Fruit fly (Drosophila melanogaster): ENCODE data around the gene out.

Gene out

DNA sequence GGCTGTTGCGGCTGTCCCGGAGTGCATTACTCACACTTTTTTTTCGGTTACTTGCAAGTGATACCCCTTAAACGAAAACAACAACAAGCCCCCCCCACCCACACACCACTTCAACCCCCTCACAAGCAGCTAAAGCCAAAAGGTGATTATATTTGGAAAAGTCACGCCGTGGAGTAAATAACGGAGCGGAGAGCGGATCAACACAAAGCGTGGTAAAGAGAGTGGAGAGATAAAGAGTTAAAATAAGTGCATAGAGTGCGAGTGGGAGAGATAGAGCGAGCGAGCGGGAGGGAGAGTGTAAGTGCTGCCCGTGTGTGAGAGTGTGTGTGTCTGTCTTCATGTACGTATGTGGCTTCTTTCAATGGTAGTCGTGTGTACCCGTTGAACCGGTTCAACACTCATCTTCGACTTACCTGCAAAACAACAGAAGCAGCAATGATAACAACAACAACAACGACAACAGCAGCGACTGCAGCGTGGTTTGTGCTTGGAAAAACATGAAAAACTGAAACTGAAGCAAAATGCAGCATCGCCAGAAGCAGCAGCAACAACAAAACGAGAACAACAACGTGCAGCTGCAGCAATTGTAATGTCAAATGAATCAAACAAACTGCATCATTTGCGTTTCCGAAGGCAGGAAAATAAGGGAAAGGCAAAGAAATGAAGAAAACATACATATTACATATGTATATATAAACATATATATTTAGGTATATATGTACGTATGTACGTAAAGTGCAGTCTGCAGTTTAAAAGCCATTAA lies 31.7 kb upstream of the out start (continued):
- TF ChIP-seq CG33557 (GFP tag; optimal IDR thresholded peaks at IDR 0.05) = peak; percentile 30
- no peak for TF ChIP-seq CG7556 (GFP tag; optimal IDR thresholded peaks at IDR 0.05)
- 0 out of 2 replicates have a peak, but pooled peaks have one; percentile 11 for TF ChIP-seq Scr (GFP tag; IDR thresholded peaks at IDR 0.05; ENCODE audit: partially characterized antibody)
- TF ChIP-seq bab2 (GFP tag; optimal IDR thresholded peaks at IDR 0.05) = no peak
- TF ChIP-seq sob (GFP tag; IDR thresholded peaks at IDR 0.05) = no peak
- TF ChIP-seq HmgZ (tag; optimal IDR thresholded peaks at IDR 0.05) = no peak
- no peak for TF ChIP-seq bowl (GFP tag; IDR thresholded peaks at IDR 0.05)
- no peak for TF ChIP-seq Ada2b (GFP tag; IDR thresholded peaks at IDR 0.05)
- peak; percentile 5; the same call in 1 of the 3 replicates for TF ChIP-seq z (GFP tag; IDR thresholded peaks at IDR 0.05)
- TF ChIP-seq CG17328 (GFP tag; IDR thresholded peaks at IDR 0.05) = no peak
- TF ChIP-seq CG11504 (tag; optimal IDR thresholded peaks at IDR 0.05) = no peak
- TF ChIP-seq CG12942 (GFP tag; optimal IDR thresholded peaks at IDR 0.05) = no peak
- no peak for TF ChIP-seq CG18262 (tag; optimal IDR thresholded peaks at IDR 0.05)
- no peak for TF ChIP-seq E2f1 (GFP tag; IDR thresholded peaks at IDR 0.05)
- TF ChIP-seq CG10274 (GFP tag; optimal IDR thresholded peaks at IDR 0.05) = no peak
- peak; percentile 15 for TF ChIP-seq CG7745 (tag; optimal IDR thresholded peaks at IDR 0.05)
- TF ChIP-seq CG30020 (tag; optimal IDR thresholded peaks at IDR 0.05) = no peak
- 0 out of 2 replicates have a peak, but pooled peaks have one; percentile 6 for TF ChIP-seq CG11696 (GFP tag; IDR thresholded peaks at IDR 0.05)
- no peak for TF ChIP-seq abd-A (tag; optimal IDR thresholded peaks at IDR 0.05)
- TF ChIP-seq klu (GFP tag; IDR thresholded peaks at IDR 0.05) = no peak
- peak; percentile 49 for TF ChIP-seq CG10543 (GFP tag; optimal IDR thresholded peaks at IDR 0.05)
- no peak for TF ChIP-seq CG18619 (GFP tag; optimal IDR thresholded peaks at IDR 0.05)
- TF ChIP-seq kah (GFP tag; optimal IDR thresholded peaks at IDR 0.05) = no peak
- no peak for TF ChIP-seq CG6765 (GFP tag; optimal IDR thresholded peaks at IDR 0.05)
- TF ChIP-seq CG1647 (GFP tag; optimal IDR thresholded peaks at IDR 0.05) = no peak

DNA sequence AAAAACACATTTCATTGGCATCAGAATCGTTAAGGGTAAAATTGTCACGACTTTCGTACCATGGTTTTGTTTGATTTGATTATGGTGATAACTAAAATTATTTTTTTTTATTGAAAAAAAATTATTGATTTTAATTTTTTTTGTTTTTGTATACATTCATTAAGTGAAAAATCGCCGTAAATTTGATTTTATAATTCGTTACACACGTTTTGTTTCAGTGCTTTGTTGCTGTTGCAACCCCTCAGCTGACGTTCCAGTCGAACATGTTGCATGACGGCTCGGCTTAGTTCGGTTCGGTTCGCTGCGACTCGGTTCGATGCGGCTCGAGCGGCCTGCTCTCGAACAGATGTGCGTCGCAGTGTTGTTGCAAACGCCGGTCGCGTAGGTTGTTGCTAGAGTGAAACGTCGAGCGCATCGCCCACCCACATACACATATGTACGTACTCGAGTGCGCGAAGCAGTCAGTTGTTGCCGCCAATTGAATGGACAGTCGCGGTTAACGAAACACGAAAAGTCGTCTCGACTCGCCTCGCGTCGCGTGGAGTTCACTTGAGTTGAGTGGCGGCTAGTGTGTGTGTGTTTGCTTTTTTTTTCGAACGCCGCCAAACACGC lies 31.0 kb upstream of the out start, which contains the start of gene kek5:
Gene kek5 (plus strand): TSS at position 352 of the 612 bp plus-strand sequence.
- no peak for TF ChIP-seq MBD-R2 (GFP tag; IDR thresholded peaks at IDR 0.05)
- no peak for TF ChIP-seq CG7745 (tag; optimal IDR thresholded peaks at IDR 0.05)
- no peak for TF ChIP-seq CG8765 (GFP tag; IDR thresholded peaks at IDR 0.05)
- no peak for TF ChIP-seq MESR4 (GFP tag; optimal IDR thresholded peaks at IDR 0.05)
- no peak for TF ChIP-seq CG34224 (GFP tag; IDR thresholded peaks at IDR 0.05; ENCODE audit: partially characterized antibody)
- no peak; the same call in 1 of the 2 replicates for TF ChIP-seq amos (GFP tag; IDR thresholded peaks at IDR 0.05; ENCODE audit: partially characterized antibody)
- no peak for TF ChIP-seq her (GFP tag; optimal IDR thresholded peaks at IDR 0.05)
- TF ChIP-seq br (optimal IDR thresholded peaks at IDR 0.05) = no peak
- peak; percentile 10 for TF ChIP-seq lbe (GFP tag; optimal IDR thresholded peaks at IDR 0.05)
- no peak for TF ChIP-seq CG3407 (GFP tag; optimal IDR thresholded peaks at IDR 0.05)
- TF ChIP-seq CG15696 (tag; optimal IDR thresholded peaks at IDR 0.05) = no peak
- no peak for TF ChIP-seq salm (tag; optimal IDR thresholded peaks at IDR 0.05)
- no peak for TF ChIP-seq Max (GFP tag; optimal IDR thresholded peaks at IDR 0.05)
- no peak for TF ChIP-seq inv (GFP tag; IDR thresholded peaks at IDR 0.05; ENCODE audit: partially characterized antibody)
- no peak for TF ChIP-seq grn (GFP tag; optimal IDR thresholded peaks at IDR 0.05)
- TF ChIP-seq CG30403 (GFP tag; optimal IDR thresholded peaks at IDR 0.05) = peak; percentile 39
- TF ChIP-seq Lhr (GFP tag; optimal IDR thresholded peaks at IDR 0.05) = peak; percentile 0
- peak; percentile 85; the same call in 2 of the 3 replicates for TF ChIP-seq CG6175 (GFP tag; IDR thresholded peaks at IDR 0.05)
- no peak for TF ChIP-seq CG4404 (GFP tag; IDR thresholded peaks at IDR 0.05)
- no peak for TF ChIP-seq CG7928 (GFP tag; optimal IDR thresholded peaks at IDR 0.05)
- TF ChIP-seq unpg (GFP tag; optimal IDR thresholded peaks at IDR 0.05) = peak; percentile 61
- TF ChIP-seq dysf (GFP tag; IDR thresholded peaks at IDR 0.05) = peak; percentile 50; the same call in 1 of the 3 replicates
- TF ChIP-seq rib (GFP tag; IDR thresholded peaks at IDR 0.05) = no peak
- no peak for TF ChIP-seq Spps (tag; optimal IDR thresholded peaks at IDR 0.05)
- TF ChIP-seq CG31365 (tag; optimal IDR thresholded peaks at IDR 0.05) = no peak
- TF ChIP-seq ash1 (GFP tag; optimal IDR thresholded peaks at IDR 0.05) = no peak

Data from whole organism, embryonic.